Fruit fly (Drosophila melanogaster) Kc167 (cell line): ENCODE measurements around the gene Ask1.

Source experiments
- Myc ChIP-seq: fragments of >200 bp; optimal IDR thresholded peaks from 2 replicates; lab custom pipeline; 2017; ENCODE audit warnings: missing external identifiers
- h ChIP-seq: fragments of >200 bp; optimal IDR thresholded peaks from 3 replicates; lab custom pipeline; 2018; ENCODE audit warnings: missing external identifiers
- psq ChIP-seq: fragments of >200 bp; optimal IDR thresholded peaks from 2 replicates; lab custom pipeline; 2017; ENCODE audit warnings: missing external identifiers
- ttk ChIP-seq: sonication (Bioruptor generic); optimal IDR thresholded peaks from 2 replicates; lab custom pipeline; 2017; ENCODE audit warnings: missing external identifiers

dm6 chr3R:19932169-19932568 is 52.6 kb downstream of the Ask1 start:
- TF ChIP-seq psq (no peak), h (lab: Kevin White, UChicago) (no peak), ttk (lab: Kevin White, UChicago) (no peak), Myc (lab: Kevin White, UChicago) (no peak)
